Fruit fly (Drosophila melanogaster): ENCODE measurements around the gene CG7691.
A peak's percentile ranks its signal among the peaks of the same experiment; 100 is the strongest.

CG7691 gene

dm6 chr3R:18583881-18584545 is 24.3 kb downstream of the CG7691 start (continued):
- peak; percentile 97 for TF ChIP-seq Xbp1 (GFP tag; optimal IDR thresholded peaks at IDR 0.05)
- 0 out of 2 replicates have a peak, but pooled peaks have one; percentile 10 for TF ChIP-seq sna (GFP tag; IDR thresholded peaks at IDR 0.05; ENCODE audit: partially characterized antibody)
- peak; percentile 93 for TF ChIP-seq CG6854 (GFP tag; optimal IDR thresholded peaks at IDR 0.05)
- TF ChIP-seq en (GFP tag; optimal IDR thresholded peaks at IDR 0.05) = peak; percentile 91
- no peak for TF ChIP-seq cg (GFP tag; optimal IDR thresholded peaks at IDR 0.05)
- TF ChIP-seq Usf (GFP tag; optimal IDR thresholded peaks at IDR 0.05) = peak; percentile 90
- TF ChIP-seq Hmx (GFP tag; optimal IDR thresholded peaks at IDR 0.05) = peak; percentile 85
- peak; percentile 93 for TF ChIP-seq salm (tag; optimal IDR thresholded peaks at IDR 0.05)
- TF ChIP-seq CG12236 (GFP tag; optimal IDR thresholded peaks at IDR 0.05) = peak; percentile 95
- peak; percentile 91 for TF ChIP-seq CG34376 (GFP tag; optimal IDR thresholded peaks at IDR 0.05)
- TF ChIP-seq ftz-f1 (GFP tag; optimal IDR thresholded peaks at IDR 0.05) = peak; percentile 75
- TF ChIP-seq CG31224 (GFP tag; IDR thresholded peaks at IDR 0.05) = peak; percentile 89
- TF ChIP-seq wdn (GFP tag; IDR thresholded peaks at IDR 0.05) = peak; percentile 89
- TF ChIP-seq CG33213 (GFP tag; optimal IDR thresholded peaks at IDR 0.05) = peak; percentile 94
- no peak for TF ChIP-seq prd (optimal IDR thresholded peaks at IDR 0.05)
- peak; percentile 96 for TF ChIP-seq prd (GFP tag; IDR thresholded peaks at IDR 0.05)
- TF ChIP-seq CG32767 (GFP tag; IDR thresholded peaks at IDR 0.05) = peak; percentile 89
- peak; percentile 87 for TF ChIP-seq C15 (GFP tag; IDR thresholded peaks at IDR 0.05)
- TF ChIP-seq Hr51 (GFP tag; optimal IDR thresholded peaks at IDR 0.05) = peak; percentile 94 to 97
- peak; percentile 97 for TF ChIP-seq CG18599 (GFP tag; optimal IDR thresholded peaks at IDR 0.05)
- peak; percentile 51 for TF ChIP-seq MESR4 (GFP tag; optimal IDR thresholded peaks at IDR 0.05)
- peak; percentile 98 for TF ChIP-seq oc (tag; optimal IDR thresholded peaks at IDR 0.05)
- peak; percentile 97 for TF ChIP-seq Optix (GFP tag; IDR thresholded peaks at IDR 0.05)
- TF ChIP-seq CG8089 (GFP tag; optimal IDR thresholded peaks at IDR 0.05) = peak; percentile 97
- peak; percentile 98 for TF ChIP-seq crol (GFP tag; IDR thresholded peaks at IDR 0.05)
- peak; percentile 95 for TF ChIP-seq ind (GFP tag; optimal IDR thresholded peaks at IDR 0.05)
- peak; percentile 100 for TF ChIP-seq Ets65A (GFP tag)
- TF ChIP-seq esg (GFP tag; conservative IDR thresholded peaks at IDR 0.05) = peak; percentile 90
- TF ChIP-seq cas (GFP tag; IDR thresholded peaks at IDR 0.05) = peak; percentile 78; the same call in 1 of the 2 replicates
- peak; percentile 96 for TF ChIP-seq CG3281 (GFP tag; optimal IDR thresholded peaks at IDR 0.05)
- peak; percentile 99 for TF ChIP-seq nau (GFP tag; optimal IDR thresholded peaks at IDR 0.05)
- TF ChIP-seq Fer3 (tag; optimal IDR thresholded peaks at IDR 0.05) = peak; percentile 95
- peak; percentile 97 for TF ChIP-seq caup (GFP tag; optimal IDR thresholded peaks at IDR 0.05; ENCODE audit: severe bottlenecking)
- peak; percentile 97 for TF ChIP-seq bab2 (GFP tag; optimal IDR thresholded peaks at IDR 0.05)
- peak; percentile 92 for TF ChIP-seq Rx (GFP tag; IDR thresholded peaks at IDR 0.05)
- peak; percentile 85 for TF ChIP-seq Deaf1 (tag; optimal IDR thresholded peaks at IDR 0.05)
- TF ChIP-seq pum (GFP tag; optimal IDR thresholded peaks at IDR 0.05) = peak; percentile 96
- TF ChIP-seq wek (GFP tag; optimal IDR thresholded peaks at IDR 0.05) = peak; percentile 88
- peak; percentile 81 for TF ChIP-seq Oaz (GFP tag; IDR thresholded peaks at IDR 0.05)
- peak; percentile 96 for TF ChIP-seq sob (GFP tag; IDR thresholded peaks at IDR 0.05)
- TF ChIP-seq Vsx1 (GFP tag; optimal IDR thresholded peaks at IDR 0.05) = peak; percentile 95
- peak; percentile 89 for TF ChIP-seq CG17802 (tag; optimal IDR thresholded peaks at IDR 0.05)
- peak; percentile 43 for TF ChIP-seq stwl (tag; optimal IDR thresholded peaks at IDR 0.05)
- TF ChIP-seq Aef1 (GFP tag; IDR thresholded peaks at IDR 0.05) = peak; percentile 95
- TF ChIP-seq kah (GFP tag; optimal IDR thresholded peaks at IDR 0.05) = peak; percentile 90
- TF ChIP-seq dysf (GFP tag; IDR thresholded peaks at IDR 0.05) = peak; percentile 97
- TF ChIP-seq pnt (GFP tag; optimal IDR thresholded peaks at IDR 0.05) = peak; percentile 94
- TF ChIP-seq Ptx1 (GFP tag; IDR thresholded peaks at IDR 0.05) = peak; percentile 95
- peak; percentile 93 for TF ChIP-seq CG8359 (GFP tag; optimal IDR thresholded peaks at IDR 0.05; ENCODE audit: borderline replicate concordance)
- TF ChIP-seq Doc2 (GFP tag; IDR thresholded peaks at IDR 0.05) = peak; percentile 84

Measured in whole organism, embryonic.